Worm (Caenorhabditis elegans) whole organism, L1 larva: ENCODE results near the gene ZK795.2.

Experiments
- C34B4.2 ChIP-seq: sonication (generic microtip); optimal IDR thresholded peaks from 2 replicates; lab custom pipeline; 2017; ENCODE audit warnings: mild to moderate bottlenecking, missing genetic modification characterization, missing compliant biosample characterization
- Y116A8C.19 ChIP-seq: sonication (generic microtip); optimal IDR thresholded peaks from 2 replicates; lab custom pipeline; 2016; ENCODE audit warnings: missing compliant biosample characterization, missing genetic modification characterization, borderline replicate concordance
- alr-1 ChIP-seq: fragments of 200-800 bp; sonication (Bioruptor generic); optimal IDR thresholded peaks from 2 replicates; lab custom pipeline; 2018; ENCODE audit warnings: borderline replicate concordance, mild to moderate bottlenecking, missing genetic modification characterization, missing compliant biosample characterization
- aly-2 ChIP-seq: fragments of 150-350 bp; optimal IDR thresholded peaks from 2 replicates; lab custom pipeline; 2014; ENCODE audit warnings: missing biosample characterization, missing genetic modification characterization
- ceh-82 ChIP-seq, 3 experiments: fragments of 150-350 bp in 1 of 3; sonication (generic microtip) in 2 of 3; optimal IDR thresholded peaks; 2 replicates each; lab custom pipeline; 2014 to 2017; ENCODE audit warnings: missing biosample characterization in 3 of 3, missing genetic modification characterization in 3 of 3
- ceh-88 ChIP-seq: fragments of 200-800 bp; sonication (Bioruptor generic); IDR thresholded peaks from 2 replicates; pipeline ENCODE4 v1.3.6; 2022; ENCODE audit warnings: missing genetic modification characterization, missing compliant biosample characterization
- dpl-1 ChIP-seq, 3 experiments: fragments of 150-350 bp in 2 of 3; sonication (generic microtip) in 1 of 3; optimal IDR thresholded peaks; 2 replicates each; lab custom pipeline; 2014 to 2017; ENCODE audit warnings: missing biosample characterization in 3 of 3, missing genetic modification characterization in 3 of 3, missing genetic modification reagents in 3 of 3
- egl-13 ChIP-seq: sonication (generic microtip); optimal IDR thresholded peaks from 2 replicates; lab custom pipeline; 2016; ENCODE audit warnings: missing genotype, missing genetic modification reagents, missing genetic modification characterization, missing compliant biosample characterization
- elt-2 ChIP-seq: sonication (generic microtip); optimal IDR thresholded peaks from 2 replicates; lab custom pipeline; 2016; ENCODE audit warnings: missing genetic modification characterization, mild to moderate bottlenecking, inconsistent platforms, missing compliant biosample characterization, missing genetic modification reagents
- elt-3 ChIP-seq, 6 experiments: fragments of 150-350 bp in 1 of 6; sonication (generic microtip); optimal IDR thresholded peaks; 2 replicates each; lab custom pipeline; 2017 to 2018; ENCODE audit warnings: missing biosample characterization in 6 of 6, missing genetic modification characterization in 6 of 6, inconsistent platforms in 1 of 6
- ets-5 ChIP-seq: fragments of 200-800 bp; sonication (Bioruptor generic); IDR thresholded peaks from 2 replicates; pipeline ENCODE4 v1.3.6; 2022; ENCODE audit warnings: missing genetic modification characterization, missing compliant biosample characterization
- fkh-10 ChIP-seq: sonication (generic microtip); optimal IDR thresholded peaks from 2 replicates; lab custom pipeline; 2017; ENCODE audit warnings: missing biosample characterization, missing genetic modification reagents, missing genetic modification characterization
- fkh-4 ChIP-seq: sonication (generic microtip); optimal IDR thresholded peaks from 2 replicates; lab custom pipeline; 2016; ENCODE audit warnings: missing compliant biosample characterization, missing genetic modification characterization, borderline replicate concordance
- fkh-8 ChIP-seq: sonication (generic microtip); optimal IDR thresholded peaks from 2 replicates; lab custom pipeline; 2016; ENCODE audit warnings: mild to moderate bottlenecking, missing genetic modification characterization, missing compliant biosample characterization
- hlh-17 ChIP-seq: fragments of 200-800 bp; sonication (Bioruptor generic); optimal IDR thresholded peaks from 2 replicates; lab custom pipeline; 2018; ENCODE audit warnings: missing genetic modification characterization, mild to moderate bottlenecking, missing compliant biosample characterization, moderate library complexity, borderline replicate concordance
- hlh-4 ChIP-seq: sonication (generic microtip); optimal IDR thresholded peaks from 2 replicates; lab custom pipeline; 2016; ENCODE audit warnings: mild to moderate bottlenecking, missing genetic modification characterization, missing compliant biosample characterization
- hpl-2 ChIP-seq: fragments of 150-350 bp; optimal IDR thresholded peaks from 2 replicates; lab custom pipeline; 2014; ENCODE audit warnings: missing biosample characterization, missing genetic modification reagents, missing genetic modification characterization
- irx-1 ChIP-seq: sonication (generic microtip); optimal IDR thresholded peaks from 2 replicates; lab custom pipeline; 2016; ENCODE audit warnings: missing genetic modification characterization, missing compliant biosample characterization
- lin-14 ChIP-seq: fragments of 200-800 bp; sonication (Bioruptor generic); optimal IDR thresholded peaks from 2 replicates; lab custom pipeline; 2018; ENCODE audit warnings: mild to moderate bottlenecking, missing genetic modification characterization, moderate library complexity, missing compliant biosample characterization
- lin-15B ChIP-seq: fragments of 150-350 bp; sonication (generic microtip); optimal IDR thresholded peaks from 3 replicates; lab custom pipeline; 2014; ENCODE audit warnings: missing biosample characterization, missing genetic modification characterization
- lin-35 ChIP-seq, 2 experiments: fragments of 150-350 bp; optimal IDR thresholded peaks; 2 replicates each; lab custom pipeline; 2014; ENCODE audit warnings: missing biosample characterization in 2 of 2, missing genetic modification characterization in 2 of 2, missing genetic modification reagents in 2 of 2
- lin-39 ChIP-seq: fragments of 150-350 bp; optimal IDR thresholded peaks from 2 replicates; lab custom pipeline; 2014; ENCODE audit warnings: missing biosample characterization, missing genetic modification reagents, missing genetic modification characterization
- mep-1 ChIP-seq: fragments of 150-350 bp; optimal IDR thresholded peaks from 2 replicates; lab custom pipeline; 2014; ENCODE audit warnings: missing biosample characterization, missing genetic modification characterization
- nhr-11 ChIP-seq: fragments of 150-350 bp; optimal IDR thresholded peaks from 2 replicates; lab custom pipeline; 2014; ENCODE audit warnings: missing biosample characterization, missing genetic modification characterization
- nhr-19 ChIP-seq: fragments of 200-800 bp; sonication (Bioruptor generic); conservative IDR thresholded peaks from 2 replicates; pipeline ENCODE4 v1.3.6; 2022; ENCODE audit warnings: missing genetic modification characterization, missing compliant biosample characterization
- nhr-237 ChIP-seq: fragments of 150-350 bp; optimal IDR thresholded peaks from 2 replicates; lab custom pipeline; 2014; ENCODE audit warnings: missing biosample characterization, missing genetic modification characterization
- nhr-28 ChIP-seq: fragments of 150-350 bp; optimal IDR thresholded peaks from 2 replicates; lab custom pipeline; 2014; ENCODE audit warnings: missing biosample characterization, missing genetic modification characterization
- nhr-47 ChIP-seq: sonication (generic microtip); optimal IDR thresholded peaks from 2 replicates; lab custom pipeline; 2016; ENCODE audit warnings: mild to moderate bottlenecking, missing genetic modification characterization, moderate library complexity, missing compliant biosample characterization
- nhr-71 ChIP-seq: sonication (generic microtip); optimal IDR thresholded peaks from 2 replicates; lab custom pipeline; 2016; ENCODE audit warnings: mild to moderate bottlenecking, missing genetic modification characterization, moderate library complexity, missing compliant biosample characterization
- nhr-76 ChIP-seq: sonication (generic microtip); optimal IDR thresholded peaks from 2 replicates; lab custom pipeline; 2017; ENCODE audit warnings: missing biosample characterization, missing genetic modification characterization
- nhr-85 ChIP-seq: sonication (generic microtip); peaks from one replicate; lab custom pipeline; 2016; ENCODE audit warnings: missing genetic modification characterization, inconsistent platforms, missing compliant biosample characterization
- nhr-90 ChIP-seq: sonication (generic microtip); optimal IDR thresholded peaks from 2 replicates; lab custom pipeline; 2016; ENCODE audit warnings: mild to moderate bottlenecking, missing genetic modification characterization, missing compliant biosample characterization; ENCODE audit not compliant: poor library complexity
- pax-3 ChIP-seq: fragments of 200-800 bp; sonication (Bioruptor generic); optimal IDR thresholded peaks from 2 replicates; lab custom pipeline; 2018; ENCODE audit warnings: mild to moderate bottlenecking, missing genetic modification characterization, moderate library complexity, missing compliant biosample characterization
- pqm-1 ChIP-seq: sonication (generic microtip); optimal IDR thresholded peaks from 3 replicates; lab custom pipeline; 2017; ENCODE audit warnings: missing biosample characterization, missing genetic modification characterization
- rnt-1 ChIP-seq: sonication (generic microtip); optimal IDR thresholded peaks from 2 replicates; lab custom pipeline; 2016; ENCODE audit warnings: mild to moderate bottlenecking, missing genetic modification characterization, moderate library complexity, missing compliant biosample characterization
- snpc-4 ChIP-seq: fragments of 150-350 bp; optimal IDR thresholded peaks from 2 replicates; lab custom pipeline; 2014; ENCODE audit warnings: missing biosample characterization, missing genetic modification characterization
- sox-4 ChIP-seq: sonication (generic microtip); optimal IDR thresholded peaks from 2 replicates; lab custom pipeline; 2016; ENCODE audit warnings: missing genetic modification characterization, missing compliant biosample characterization
- sptf-1 ChIP-seq: fragments of 150-350 bp; optimal IDR thresholded peaks from 2 replicates; lab custom pipeline; 2014; ENCODE audit warnings: missing biosample characterization, missing genetic modification characterization
- sup-37 ChIP-seq: fragments of 200-800 bp; sonication (Bioruptor generic); optimal IDR thresholded peaks from 2 replicates; lab custom pipeline; 2018; ENCODE audit warnings: mild to moderate bottlenecking, missing genetic modification characterization, missing compliant biosample characterization
- swsn-7 ChIP-seq: sonication (generic microtip); optimal IDR thresholded peaks from 2 replicates; lab custom pipeline; 2016; ENCODE audit warnings: missing genetic modification characterization, missing compliant biosample characterization
- tlp-1 ChIP-seq: fragments of 150-350 bp; optimal IDR thresholded peaks from 2 replicates; lab custom pipeline; 2014; ENCODE audit warnings: missing biosample characterization, missing genetic modification characterization
- unc-130 ChIP-seq: fragments of 150-350 bp; optimal IDR thresholded peaks from 2 replicates; lab custom pipeline; 2017; ENCODE audit warnings: missing biosample characterization, missing genetic modification characterization, inconsistent platforms
- unc-62 ChIP-seq: fragments of 150-350 bp; optimal IDR thresholded peaks from 2 replicates; lab custom pipeline; 2014; ENCODE audit warnings: missing biosample characterization, missing genetic modification reagents, missing genetic modification characterization
- unc-86 ChIP-seq: sonication (generic microtip); optimal IDR thresholded peaks from 2 replicates; lab custom pipeline; 2016; ENCODE audit warnings: missing genetic modification characterization, missing compliant biosample characterization
- unc-98 ChIP-seq: fragments of 200-800 bp; sonication (Bioruptor generic); IDR thresholded peaks from 2 replicates; pipeline ENCODE4 v1.3.6; 2022; ENCODE audit warnings: missing genetic modification characterization, missing compliant biosample characterization
- xbp-1 ChIP-seq: sonication (generic microtip); optimal IDR thresholded peaks from 2 replicates; lab custom pipeline; 2016; ENCODE audit warnings: missing genetic modification characterization, missing compliant biosample characterization
- zag-1 ChIP-seq: fragments of 150-350 bp; optimal IDR thresholded peaks from 2 replicates; lab custom pipeline; 2014; ENCODE audit warnings: missing biosample characterization, missing genetic modification characterization
- ztf-11 ChIP-seq, 2 experiments: sonication (generic microtip); optimal IDR thresholded peaks; 2 replicates each; lab custom pipeline; 2016 to 2017; ENCODE audit warnings: missing genetic modification characterization in 2 of 2, missing biosample characterization in 1 of 2, missing compliant biosample characterization in 1 of 2

ZK795.2 gene

ce11 chrIV:12584146-12584545 lies 25.4 kb upstream of the ZK795.2 start (continued):
- TF ChIP-seq C34B4.2 (tag; lab: Kevin White, UChicago) (no peak), nhr-90 (tag; lab: Kevin White, UChicago) (no peak), nhr-19 (GFP tag; lab: Robert Waterston, UW) (no peak), nhr-71 (no peak), unc-98 (GFP tag; lab: Robert Waterston, UW) (no peak), hlh-4 (tag; lab: Kevin White, UChicago) (no peak), alr-1 (no peak), snpc-4 (tag; lab: Kevin White, UChicago) (no peak), nhr-28 (tag; lab: Kevin White, UChicago) (no peak), fkh-10 (GFP tag; lab: Kevin White, UChicago) (peak; percentile 63), unc-130 (tag; lab: Kevin White, UChicago) (no peak), aly-2 (tag; lab: Kevin White, UChicago) (no peak), sup-37 (GFP tag; lab: Kevin White, UChicago) (no peak), ets-5 (GFP tag; lab: Robert Waterston, UW) (no peak), nhr-76 (tag; lab: Kevin White, UChicago) (no peak), nhr-237 (tag; lab: Kevin White, UChicago) (no peak), unc-62 (GFP tag; lab: Kevin White, UChicago) (no peak), sptf-1 (tag; lab: Kevin White, UChicago) (no peak), pax-3 (tag; lab: Kevin White, UChicago) (no peak), egl-13 (tag; lab: Kevin White, UChicago) (no peak), elt-2 (no peak), hlh-17 (no peak), lin-15B (no peak), Y116A8C.19 (no peak), hpl-2 (GFP tag; lab: Kevin White, UChicago) (no peak), dpl-1 (GFP tag; optimal IDR thresholded peaks at IDR 0.05; lab: Kevin White, UChicago) (peak in 1 of 3 experiments; percentile 1), nhr-47 (tag; lab: Kevin White, UChicago) (no peak), unc-86 (peak; percentile 36), lin-39 (tag; lab: Kevin White, UChicago) (no peak), pqm-1 (no peak), tlp-1 (tag; lab: Kevin White, UChicago) (no peak), ceh-88 (GFP tag; lab: Robert Waterston, UW) (no peak), zag-1 (no peak), xbp-1 (tag; lab: Kevin White, UChicago) (no peak), swsn-7 (tag; lab: Kevin White, UChicago) (peak; percentile 21), nhr-11 (tag; lab: Kevin White, UChicago) (no peak), ztf-11 (tag; optimal IDR thresholded peaks at IDR 0.05; lab: Kevin White, UChicago) (no peak)

ce11 chrIV:12583181-12583580 lies 24.4 kb upstream of the ZK795.2 start:
- TF ChIP-seq lin-14 (GFP tag; lab: Kevin White, UChicago) (peak; percentile 74), irx-1 (tag; lab: Kevin White, UChicago) (no peak), sptf-1 (tag; lab: Kevin White, UChicago) (no peak), fkh-8 (tag; lab: Kevin White, UChicago) (peak; percentile 37), nhr-47 (tag; lab: Kevin White, UChicago) (peak; percentile 14), nhr-85 (tag; lab: Kevin White, UChicago) (peak; percentile 19), rnt-1 (peak; percentile 9), elt-3 (tag; optimal IDR thresholded peaks at IDR 0.05; lab: Kevin White, UChicago) (no peak), nhr-90 (tag; lab: Kevin White, UChicago) (no peak), swsn-7 (tag; lab: Kevin White, UChicago) (peak; percentile 27), nhr-71 (no peak), mep-1 (tag; lab: Kevin White, UChicago) (no peak), fkh-10 (GFP tag; lab: Kevin White, UChicago) (peak; percentile 11), sox-4 (tag; lab: Kevin White, UChicago) (no peak), lin-35 (GFP tag; optimal IDR thresholded peaks at IDR 0.05; lab: Kevin White, UChicago) (peak in 1 of 2 experiments; percentile 14), nhr-11 (tag; lab: Kevin White, UChicago) (no peak), fkh-4 (tag; lab: Kevin White, UChicago) (no peak), ceh-82 (tag; optimal IDR thresholded peaks at IDR 0.05; lab: Kevin White, UChicago) (peak in 1 of 3 experiments; percentile 19), unc-62 (GFP tag; lab: Kevin White, UChicago) (no peak)
- TF ChIP-seq, all 84 proteins: peak for 9
